Fruit fly (Drosophila melanogaster) whole organism, embryonic: Measurements from ENCODE around the gene Gr93a.
A peak's percentile ranks its signal among the peaks of the same experiment; 100 is the strongest.

ENCODE experiments used
- Aef1 ChIP-seq: fragments of 200-800 bp; sonication (Bioruptor generic); IDR thresholded peaks from 3 replicates; pipeline ENCODE4 v1.3.6; 2022; ENCODE audit warnings: missing biosample characterization, missing genetic modification characterization
- CG10274 ChIP-seq: fragments of 200-800 bp; sonication (Bioruptor generic); optimal IDR thresholded peaks from 3 replicates; lab custom pipeline; 2017; ENCODE audit warnings: missing biosample characterization, mild to moderate bottlenecking, missing genetic modification characterization
- CG10366 ChIP-seq: fragments of 200-800 bp; sonication (Bioruptor generic); IDR thresholded peaks from 2 replicates; pipeline ENCODE4 v1.3.6; 2022; ENCODE audit warnings: missing biosample characterization, missing genetic modification characterization
- CG10543 ChIP-seq: fragments of 200-800 bp; sonication (Bioruptor generic); optimal IDR thresholded peaks from 3 replicates; lab custom pipeline; 2017; ENCODE audit warnings: missing biosample characterization, mild to moderate bottlenecking, missing genetic modification characterization, moderate library complexity
- CG10959 ChIP-seq: fragments of 200-800 bp; sonication (Bioruptor generic); IDR thresholded peaks from 2 replicates; pipeline ENCODE4 v1.3.6; 2022; ENCODE audit warnings: missing biosample characterization, missing genetic modification characterization
- CG11504 ChIP-seq: fragments of 200-800 bp; sonication (Bioruptor generic); optimal IDR thresholded peaks from 3 replicates; lab custom pipeline; 2019; ENCODE audit warnings: missing biosample characterization, mild to moderate bottlenecking, missing genetic modification characterization, moderate library complexity
- CG12219 ChIP-seq: fragments of 200-800 bp; sonication (Bioruptor generic); optimal IDR thresholded peaks from 3 replicates; lab custom pipeline; 2018; ENCODE audit warnings: missing biosample characterization, mild to moderate bottlenecking, missing genetic modification characterization
- CG12659 ChIP-seq: fragments of 200-800 bp; sonication (Bioruptor generic); optimal IDR thresholded peaks from 3 replicates; lab custom pipeline; 2017; ENCODE audit warnings: mild to moderate bottlenecking, missing biosample characterization, missing genetic modification reagents, missing genetic modification characterization
- CG12942 ChIP-seq: fragments of 200-800 bp; sonication (Bioruptor generic); optimal IDR thresholded peaks from 3 replicates; lab custom pipeline; 2016; ENCODE audit warnings: missing biosample characterization, missing genetic modification characterization
- CG14014 ChIP-seq: fragments of 200-800 bp; sonication (Bioruptor generic); IDR thresholded peaks from 2 replicates; pipeline ENCODE4 v1.3.6; 2022; ENCODE audit warnings: missing biosample characterization, missing genetic modification characterization
- CG17568 ChIP-seq: fragments of 200-800 bp; sonication (Bioruptor generic); optimal IDR thresholded peaks from 2 replicates; lab custom pipeline; 2018; ENCODE audit warnings: missing biosample characterization, mild to moderate bottlenecking, missing genetic modification characterization, moderate library complexity
- CG17612 ChIP-seq: fragments of 200-800 bp; sonication (Bioruptor generic); IDR thresholded peaks from 2 replicates; pipeline ENCODE4 v1.3.6; 2022; ENCODE audit warnings: missing biosample characterization, missing genetic modification characterization
- CG17802 ChIP-seq: fragments of 200-800 bp; sonication (Bioruptor generic); optimal IDR thresholded peaks from 2 replicates; lab custom pipeline; 2018; ENCODE audit warnings: missing biosample characterization, mild to moderate bottlenecking, missing genetic modification characterization, moderate library complexity
- CG1792 ChIP-seq: fragments of 200-800 bp; sonication (Bioruptor generic); optimal IDR thresholded peaks from 2 replicates; lab custom pipeline; 2016; ENCODE audit warnings: missing biosample characterization, missing genetic modification characterization
- CG31365 ChIP-seq: fragments of 200-800 bp; sonication (Bioruptor generic); optimal IDR thresholded peaks from 2 replicates; lab custom pipeline; 2018; ENCODE audit warnings: missing biosample characterization, mild to moderate bottlenecking, missing genetic modification characterization
- CG7556 ChIP-seq: fragments of 200-800 bp; sonication (Bioruptor generic); optimal IDR thresholded peaks from 2 replicates; lab custom pipeline; 2017; ENCODE audit warnings: missing biosample characterization, mild to moderate bottlenecking, missing genetic modification characterization
- CG7928 ChIP-seq: fragments of 200-800 bp; sonication (Bioruptor generic); optimal IDR thresholded peaks from 2 replicates; lab custom pipeline; 2017; ENCODE audit warnings: missing biosample characterization, mild to moderate bottlenecking, missing genetic modification characterization
- CG8765 ChIP-seq: fragments of 200-800 bp; sonication (Bioruptor generic); IDR thresholded peaks from 2 replicates; pipeline ENCODE4 v1.3.6; 2022; ENCODE audit warnings: missing biosample characterization, missing genetic modification characterization
- CG9797 ChIP-seq: fragments of 200-800 bp; sonication (Bioruptor generic); optimal IDR thresholded peaks from 3 replicates; lab custom pipeline; 2018; ENCODE audit warnings: missing biosample characterization, mild to moderate bottlenecking, missing genetic modification characterization
- CG9817 ChIP-seq: fragments of 200-800 bp; sonication (Bioruptor generic); optimal IDR thresholded peaks from 2 replicates; lab custom pipeline; 2018; ENCODE audit warnings: missing biosample characterization, mild to moderate bottlenecking, missing genetic modification characterization, moderate library complexity
- CG9932 ChIP-seq: fragments of 200-800 bp; sonication (Bioruptor generic); IDR thresholded peaks from 2 replicates; pipeline ENCODE4 v1.3.6; 2022; ENCODE audit warnings: missing biosample characterization, missing genetic modification characterization
- D19B ChIP-seq: fragments of 200-800 bp; sonication (Bioruptor generic); optimal IDR thresholded peaks from 2 replicates; lab custom pipeline; 2017; ENCODE audit warnings: missing biosample characterization, mild to moderate bottlenecking, missing genetic modification characterization
- Dip2 ChIP-seq: fragments of 200-800 bp; sonication (Bioruptor generic); IDR thresholded peaks from 2 replicates; pipeline ENCODE4 v1.3.6; 2022; ENCODE audit warnings: missing biosample characterization, missing genetic modification characterization
- Dref ChIP-seq: fragments of 200-800 bp; sonication (Bioruptor generic); IDR thresholded peaks from 2 replicates; pipeline ENCODE4 v1.3.6; 2022; ENCODE audit warnings: missing biosample characterization, missing genetic modification characterization
- E2f1 ChIP-seq: fragments of 200-800 bp; sonication (Bioruptor generic); IDR thresholded peaks from 2 replicates; pipeline ENCODE4 v1.3.6; 2022; ENCODE audit warnings: missing biosample characterization, missing genetic modification characterization
- ERR ChIP-seq: fragments of 200-800 bp; sonication (Bioruptor generic); optimal IDR thresholded peaks from 2 replicates; lab custom pipeline; 2016; ENCODE audit warnings: missing biosample characterization, missing genetic modification characterization
- GATAe ChIP-seq: fragments of 200-800 bp; sonication (Bioruptor generic); conservative IDR thresholded peaks from 2 replicates; pipeline ENCODE4 v1.3.6; 2022; ENCODE audit warnings: missing biosample characterization, missing genetic modification characterization
- Lim3 ChIP-seq: fragments of 200-800 bp; sonication (Bioruptor generic); IDR thresholded peaks from 2 replicates; pipeline ENCODE4 v1.3.6; 2022; ENCODE audit warnings: missing biosample characterization, missing genetic modification characterization
- Side ChIP-seq: fragments of 200-800 bp; sonication (Bioruptor generic); optimal IDR thresholded peaks from 2 replicates; lab custom pipeline; 2016; ENCODE audit warnings: missing biosample characterization, missing genetic modification characterization
- Sry-δ ChIP-seq: fragments of 200-800 bp; sonication (Bioruptor generic); optimal IDR thresholded peaks from 2 replicates; lab custom pipeline; 2016; ENCODE audit warnings: missing biosample characterization, missing genetic modification characterization
- Ssrp ChIP-seq: fragments of 200-800 bp; sonication (Bioruptor generic); optimal IDR thresholded peaks from 2 replicates; lab custom pipeline; 2018; ENCODE audit warnings: missing biosample characterization, mild to moderate bottlenecking, missing genetic modification characterization, moderate library complexity
- Tbp ChIP-seq: fragments of >200 bp; optimal IDR thresholded peaks from 2 replicates; lab custom pipeline; 2018; ENCODE audit warnings: missing biosample characterization, missing genetic modification characterization
- Trl ChIP-seq, 3 experiments: fragments of >200 bp in 2 of 3; fragments of 200-800 bp in 1 of 3; sonication (Bioruptor generic) in 1 of 3; optimal IDR thresholded peaks; 2 replicates in 1 of 3; 3 replicates in 2 of 3; lab custom pipeline; 2016 to 2017; ENCODE audit warnings: missing biosample characterization in 1 of 3, missing genetic modification characterization in 1 of 3
- bsh ChIP-seq, 2 experiments: fragments of 200-800 bp; sonication (Bioruptor generic); optimal IDR thresholded peaks; 2 replicates each; lab custom pipeline; 2017 to 2018; ENCODE audit warnings: mild to moderate bottlenecking in 2 of 2, missing biosample characterization in 2 of 2, missing genetic modification characterization in 2 of 2, moderate library complexity in 1 of 2
- corto ChIP-seq: fragments of 200-800 bp; sonication (Bioruptor generic); optimal IDR thresholded peaks from 2 replicates; lab custom pipeline; 2016; ENCODE audit warnings: missing biosample characterization, mild to moderate bottlenecking, missing genetic modification characterization, moderate library complexity
- dan ChIP-seq: fragments of 200-800 bp; sonication (Bioruptor generic); IDR thresholded peaks from 2 replicates; pipeline ENCODE4 v1.3.6; 2022; ENCODE audit warnings: missing biosample characterization, missing genetic modification characterization
- ems ChIP-seq: fragments of 200-800 bp; sonication (Bioruptor generic); optimal IDR thresholded peaks from 3 replicates; lab custom pipeline; 2016; ENCODE audit warnings: missing biosample characterization, missing genetic modification characterization
- ewg ChIP-seq: fragments of 200-800 bp; sonication (Bioruptor generic); optimal IDR thresholded peaks from 3 replicates; lab custom pipeline; 2017; ENCODE audit warnings: mild to moderate bottlenecking, missing biosample characterization, missing genetic modification reagents, missing genetic modification characterization
- hth ChIP-seq: fragments of >200 bp; optimal IDR thresholded peaks from 2 replicates; lab custom pipeline; 2017; ENCODE audit warnings: inconsistent platforms
- lab ChIP-seq: fragments of 200-800 bp; sonication (Bioruptor generic); optimal IDR thresholded peaks from 3 replicates; lab custom pipeline; 2017; ENCODE audit warnings: missing biosample characterization, missing genetic modification characterization, mild to moderate bottlenecking, moderate library complexity, missing genetic modification reagents
- onecut ChIP-seq: fragments of 200-800 bp; sonication (Bioruptor generic); IDR thresholded peaks from 2 replicates; pipeline ENCODE4 v1.3.6; 2022; ENCODE audit warnings: missing biosample characterization, missing genetic modification characterization
- pb ChIP-seq: fragments of 200-800 bp; sonication (Bioruptor generic); optimal IDR thresholded peaks from 3 replicates; lab custom pipeline; 2016; ENCODE audit warnings: missing biosample characterization, missing genetic modification characterization
- sd ChIP-seq: fragments of 200-800 bp; sonication (Bioruptor generic); optimal IDR thresholded peaks from 3 replicates; lab custom pipeline; 2018; ENCODE audit warnings: missing biosample characterization, mild to moderate bottlenecking, missing genetic modification characterization, moderate library complexity
- seq ChIP-seq: fragments of 200-800 bp; sonication (Bioruptor generic); IDR thresholded peaks from 2 replicates; pipeline ENCODE4 v1.3.6; 2022; ENCODE audit warnings: missing biosample characterization, missing genetic modification characterization
- slbo ChIP-seq: fragments of 200-800 bp; sonication (Bioruptor generic); IDR thresholded peaks from 2 replicates; pipeline ENCODE4 v1.3.6; 2022; ENCODE audit warnings: missing biosample characterization, missing genetic modification characterization
- so ChIP-seq: fragments of 200-800 bp; sonication (Bioruptor generic); IDR thresholded peaks from 3 replicates; pipeline ENCODE4 v1.3.6; 2022; ENCODE audit warnings: missing biosample characterization, missing genetic modification characterization
- sob ChIP-seq: fragments of 200-800 bp; sonication (Bioruptor generic); IDR thresholded peaks from 2 replicates; pipeline ENCODE4 v1.3.6; 2022; ENCODE audit warnings: missing biosample characterization, missing genetic modification characterization
- twi ChIP-seq: fragments of 200-800 bp; optimal IDR thresholded peaks from 2 replicates; lab custom pipeline; 2019; ENCODE audit warnings: missing biosample characterization, mild to moderate bottlenecking, missing genetic modification characterization, moderate library complexity
- vfl ChIP-seq: fragments of 200-800 bp; sonication (Bioruptor generic); optimal IDR thresholded peaks from 2 replicates; lab custom pipeline; 2016; ENCODE audit warnings: missing biosample characterization, missing genetic modification characterization

The Gr93a gene

DNA sequence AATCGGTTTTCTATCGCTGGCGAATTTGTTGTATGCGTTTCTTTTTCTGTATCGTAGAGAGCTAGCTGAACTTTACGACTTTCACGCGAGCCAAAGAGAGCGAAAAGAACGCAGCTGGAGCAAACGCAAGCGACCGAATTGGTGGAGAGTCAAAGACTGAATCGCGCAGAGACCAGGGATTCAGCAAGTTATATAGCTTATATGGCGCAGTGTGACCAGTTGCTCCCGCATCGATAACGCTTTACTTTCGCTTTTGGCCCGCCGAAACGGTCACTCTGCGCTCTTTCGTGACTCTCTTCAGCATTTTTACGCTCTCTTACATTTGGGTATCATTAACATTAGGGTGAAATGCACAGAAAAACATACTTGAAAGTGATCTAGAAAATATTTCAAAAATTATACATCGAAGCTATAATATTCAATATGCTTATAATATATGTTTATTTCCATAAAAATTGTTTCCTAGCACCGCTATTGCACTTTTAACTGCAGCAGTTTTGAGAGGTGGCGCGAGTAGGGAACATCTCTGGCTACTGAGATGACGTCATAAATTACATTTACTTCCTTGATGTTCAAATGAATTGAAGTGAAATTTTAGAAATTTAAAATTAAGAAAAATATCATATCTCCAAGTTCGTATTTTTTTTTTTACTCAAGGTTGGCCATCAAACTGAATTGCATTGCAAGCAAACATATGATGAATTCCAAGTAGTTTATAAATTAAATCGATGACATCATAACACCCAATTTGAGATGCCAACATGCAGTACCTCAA is 24.0 kb downstream of the Gr93a start, which contains the start of gene glec (continued):
- TF ChIP-seq so (GFP tag; lab: Robert Waterston, UW) = peak; percentile 59; the same call in 1 of the 3 replicates
- peak; percentile 47 for TF ChIP-seq Ssrp (tag; lab: Kevin White, UChicago)
- peak; percentile 7 for TF ChIP-seq CG1792
- TF ChIP-seq CG12942 (GFP tag; lab: Kevin White, UChicago) = peak; percentile 16
- TF ChIP-seq Dref = no peak
- no peak for TF ChIP-seq CG17802
- TF ChIP-seq CG8765 (GFP tag; lab: Robert Waterston, UW) = no peak
- peak; percentile 27; the same call in 1 of the 2 replicates for TF ChIP-seq CG9932 (GFP tag; lab: Robert Waterston, UW)
- TF ChIP-seq Tbp (GFP tag; lab: Kevin White, UChicago) = peak; percentile 88
- peak; percentile 33 for TF ChIP-seq CG12219 (GFP tag; lab: Kevin White, UChicago)
- peak; percentile 25 for TF ChIP-seq CG12659 (GFP tag; lab: Kevin White, UChicago)
- TF ChIP-seq CG17612 (GFP tag; lab: Robert Waterston, UW) = no peak
- TF ChIP-seq E2f1 = peak; percentile 8; the same call in 1 of the 2 replicates
- TF ChIP-seq slbo (GFP tag; lab: Robert Waterston, UW) = peak; percentile 46; the same call in 1 of the 2 replicates
- TF ChIP-seq CG11504 = peak; percentile 11
- TF ChIP-seq ewg (GFP tag; lab: Kevin White, UChicago) = peak; percentile 5
- no peak for TF ChIP-seq CG10959
- TF ChIP-seq CG10366 (GFP tag; lab: Robert Waterston, UW) = no peak
- TF ChIP-seq Aef1 = no peak
- TF ChIP-seq CG7928 (GFP tag; lab: Kevin White, UChicago) = peak; percentile 63
- TF ChIP-seq GATAe (GFP tag; lab: Robert Waterston, UW) = no peak
- TF ChIP-seq Dip2 (GFP tag; lab: Robert Waterston, UW) = no peak
- no peak for TF ChIP-seq dan
- peak; percentile 90 to 93 for TF ChIP-seq Trl (optimal IDR thresholded peaks at IDR 0.05; lab: Kevin White, UChicago)
- peak; percentile 67 for TF ChIP-seq Trl (GFP tag; optimal IDR thresholded peaks at IDR 0.05; lab: Kevin White, UChicago)
- peak; percentile 36 for TF ChIP-seq pb (GFP tag; lab: Kevin White, UChicago)
- TF ChIP-seq CG14014 (GFP tag; lab: Robert Waterston, UW) = peak; percentile 44; the same call in 1 of the 2 replicates
- TF ChIP-seq hth (lab: Kevin White, UChicago) = no peak
- TF ChIP-seq CG9797 (GFP tag; lab: Kevin White, UChicago) = peak; percentile 86
- peak; percentile 50; the same call in 1 of the 2 replicates for TF ChIP-seq seq (GFP tag; lab: Robert Waterston, UW)
- TF ChIP-seq CG10274 = no peak
- TF ChIP-seq ERR = peak; percentile 66
- peak; percentile 64 for TF ChIP-seq Side (GFP tag; lab: Kevin White, UChicago)
- peak; percentile 11 for TF ChIP-seq CG9817 (tag; lab: Kevin White, UChicago)
- TF ChIP-seq Lim3 = no peak
- no peak for TF ChIP-seq vfl (GFP tag; lab: Kevin White, UChicago)
- TF ChIP-seq CG31365 (tag; lab: Kevin White, UChicago) = no peak
- TF ChIP-seq sob (GFP tag; lab: Robert Waterston, UW) = peak; percentile 34; the same call in 1 of the 2 replicates
- TF ChIP-seq sd = no peak
- TF ChIP-seq CG7556 (GFP tag; lab: Kevin White, UChicago) = peak; percentile 50
- TF ChIP-seq corto = peak; percentile 62
- TF ChIP-seq twi = no peak
- TF ChIP-seq D19B = no peak
- peak; percentile 63 for TF ChIP-seq lab (GFP tag; lab: Kevin White, UChicago)
- peak; percentile 10 for TF ChIP-seq CG10543 (GFP tag; lab: Kevin White, UChicago)
- TF ChIP-seq Sry-δ (GFP tag; lab: Kevin White, UChicago) = peak; percentile 3
- TF ChIP-seq ems = no peak
- no peak for TF ChIP-seq CG17568
- peak in 1 of 2 experiments; percentile 8 for TF ChIP-seq bsh (GFP tag; optimal IDR thresholded peaks at IDR 0.05; lab: Kevin White, UChicago)
- TF ChIP-seq onecut (GFP tag; lab: Robert Waterston, UW) = peak; percentile 62
